ENCODE assay signal across 2 fruit fly cellular contexts in genomic region chr3L:745222-745942, dm6.
TF ChIP-seq lines count a peak whose summit lies in the region.

No protein-coding gene starts in this region.

TF ChIP-seq in whole organism, embryonic, 481 proteins besides CTCF, POLR2A, EP300 and RAD21 (continued from another document and continues in another):
- TF ChIP-seq CG10959 (GFP tag; IDR thresholded peaks at IDR 0.05; lab: Robert Waterston, UW) (peak; percentile 56), H15 (GFP tag; IDR thresholded peaks at IDR 0.05; lab: Robert Waterston, UW) (0 out of 3 replicates have a peak, but pooled peaks have one; percentile 47), fd96Cb (tag; optimal IDR thresholded peaks at IDR 0.05; lab: Kevin White, UChicago) (peak; percentile 40), CG10267 (tag; optimal IDR thresholded peaks at IDR 0.05; lab: Kevin White, UChicago) (peak; percentile 82), GATAe (GFP tag; conservative IDR thresholded peaks at IDR 0.05; lab: Robert Waterston, UW) (no peak), ttk (GFP tag; IDR thresholded peaks at IDR 0.05; lab: Robert Waterston, UW) (no peak), gce (GFP tag; IDR thresholded peaks at IDR 0.05; lab: Robert Waterston, UW) (no peak), CG7271 (tag; optimal IDR thresholded peaks at IDR 0.05; lab: Kevin White, UChicago) (no peak), psq (GFP tag; optimal IDR thresholded peaks at IDR 0.05; lab: Kevin White, UChicago) (no peak), dmrt11E (tag; optimal IDR thresholded peaks at IDR 0.05; lab: Kevin White, UChicago) (peak; percentile 86), BtbVII (GFP tag; optimal IDR thresholded peaks at IDR 0.05; lab: Kevin White, UChicago) (no peak), CG11695 (GFP tag; IDR thresholded peaks at IDR 0.05; lab: Robert Waterston, UW) (0 out of 3 replicates have a peak, but pooled peaks have one; percentile 13), amos (GFP tag; IDR thresholded peaks at IDR 0.05; lab: Robert Waterston, UW; ENCODE audit: partially characterized antibody) (no peak), CG9609 (GFP tag; optimal IDR thresholded peaks at IDR 0.05; lab: Kevin White, UChicago) (no peak), Tbp (GFP tag; optimal IDR thresholded peaks at IDR 0.05; lab: Kevin White, UChicago) (no peak), Gsc (GFP tag; IDR thresholded peaks at IDR 0.05; lab: Robert Waterston, UW) (no peak), aop (GFP tag; IDR thresholded peaks at IDR 0.05; lab: Robert Waterston, UW) (no peak), ash1 (GFP tag; optimal IDR thresholded peaks at IDR 0.05; lab: Kevin White, UChicago) (no peak), CG8388 (GFP tag; optimal IDR thresholded peaks at IDR 0.05; lab: Kevin White, UChicago) (peak; percentile 48), CG14014 (GFP tag; IDR thresholded peaks at IDR 0.05; lab: Robert Waterston, UW) (no peak), prd (optimal IDR thresholded peaks at IDR 0.05; lab: Kevin White, UChicago) (no peak), prd (GFP tag; IDR thresholded peaks at IDR 0.05; lab: Robert Waterston, UW) (peak; percentile 83), sob (GFP tag; IDR thresholded peaks at IDR 0.05; lab: Robert Waterston, UW) (no peak), salm (tag; optimal IDR thresholded peaks at IDR 0.05; lab: Kevin White, UChicago) (no peak), repo (GFP tag; optimal IDR thresholded peaks at IDR 0.05; lab: Kevin White, UChicago) (peak; percentile 38), CG14710 (tag; optimal IDR thresholded peaks at IDR 0.05; lab: Kevin White, UChicago) (peak; percentile 64), CG12155 (GFP tag; optimal IDR thresholded peaks at IDR 0.05; lab: Kevin White, UChicago) (peak; percentile 4), wor (GFP tag; IDR thresholded peaks at IDR 0.05; lab: Robert Waterston, UW) (no peak), row (GFP tag; IDR thresholded peaks at IDR 0.05; lab: Robert Waterston, UW) (peak; percentile 49; the same call in 1 of the 3 replicates), CG31441 (GFP tag; IDR thresholded peaks at IDR 0.05; lab: Robert Waterston, UW) (peak; percentile 67), dimm (GFP tag; IDR thresholded peaks at IDR 0.05; lab: Robert Waterston, UW) (no peak), knrl (GFP tag; IDR thresholded peaks at IDR 0.05; lab: Robert Waterston, UW; ENCODE audit: partially characterized antibody) (no peak), Dp (GFP tag; optimal IDR thresholded peaks at IDR 0.05; lab: Kevin White, UChicago) (no peak), Usf (GFP tag; optimal IDR thresholded peaks at IDR 0.05; lab: Kevin White, UChicago) (no peak), HLH3B (GFP tag; IDR thresholded peaks at IDR 0.05; lab: Robert Waterston, UW) (0 out of 2 replicates have a peak, but pooled peaks have one; percentile 42), CG16813 (GFP tag; IDR thresholded peaks at IDR 0.05; lab: Robert Waterston, UW; ENCODE audit: partially characterized antibody) (no peak), Ets97D (GFP tag; optimal IDR thresholded peaks at IDR 0.05; lab: Kevin White, UChicago) (no peak), eve (GFP tag; optimal IDR thresholded peaks at IDR 0.05; lab: Kevin White, UChicago) (no peak), Scr (GFP tag; IDR thresholded peaks at IDR 0.05; lab: Robert Waterston, UW; ENCODE audit: partially characterized antibody) (no peak), CG1602 (GFP tag; optimal IDR thresholded peaks at IDR 0.05; lab: Kevin White, UChicago) (peak; percentile 33), dmrt99B (tag; optimal IDR thresholded peaks at IDR 0.05; lab: Kevin White, UChicago) (peak; percentile 57), pho (GFP tag; optimal IDR thresholded peaks at IDR 0.05; lab: Kevin White, UChicago) (no peak), CHES-1-like (GFP tag; optimal IDR thresholded peaks at IDR 0.05; lab: Kevin White, UChicago) (no peak), slou (GFP tag; optimal IDR thresholded peaks at IDR 0.05; lab: Kevin White, UChicago) (no peak), Pdp1 (GFP tag; optimal IDR thresholded peaks at IDR 0.05; lab: Kevin White, UChicago) (peak; percentile 10 to 67), grau (tag; optimal IDR thresholded peaks at IDR 0.05; lab: Kevin White, UChicago) (peak; percentile 42), nom (GFP tag; optimal IDR thresholded peaks at IDR 0.05; lab: Kevin White, UChicago) (no peak), CG2199 (GFP tag; IDR thresholded peaks at IDR 0.05; lab: Robert Waterston, UW) (peak; percentile 35; the same call in 1 of the 3 replicates), crp (GFP tag; optimal IDR thresholded peaks at IDR 0.05; lab: Kevin White, UChicago) (no peak), Spps (tag; optimal IDR thresholded peaks at IDR 0.05; lab: Kevin White, UChicago) (peak; percentile 41), tup (GFP tag; optimal IDR thresholded peaks at IDR 0.05; lab: Kevin White, UChicago) (no peak), Sox102F (GFP tag; optimal IDR thresholded peaks at IDR 0.05; lab: Kevin White, UChicago) (peak; percentile 15), Deaf1 (tag; optimal IDR thresholded peaks at IDR 0.05; lab: Kevin White, UChicago) (no peak), nerfin-2 (GFP tag; IDR thresholded peaks at IDR 0.05; lab: Robert Waterston, UW; ENCODE audit: partially characterized antibody) (no peak), lilli (GFP tag; optimal IDR thresholded peaks at IDR 0.05; lab: Kevin White, UChicago) (peak; percentile 40), CG8281 (tag; optimal IDR thresholded peaks at IDR 0.05; lab: Kevin White, UChicago) (no peak), CG32532 (GFP tag; IDR thresholded peaks at IDR 0.05; lab: Robert Waterston, UW) (no peak), pnt (GFP tag; optimal IDR thresholded peaks at IDR 0.05; lab: Kevin White, UChicago) (peak; percentile 27), NFAT (GFP tag; IDR thresholded peaks at IDR 0.05; lab: Robert Waterston, UW) (no peak), jing (GFP tag; optimal IDR thresholded peaks at IDR 0.05; lab: Kevin White, UChicago) (no peak), CG9876 (GFP tag; optimal IDR thresholded peaks at IDR 0.05; lab: Kevin White, UChicago) (no peak), sna (GFP tag; IDR thresholded peaks at IDR 0.05; lab: Robert Waterston, UW; ENCODE audit: partially characterized antibody) (no peak), wek (GFP tag; optimal IDR thresholded peaks at IDR 0.05; lab: Kevin White, UChicago) (no peak), jumu (GFP tag; optimal IDR thresholded peaks at IDR 0.05; lab: Kevin White, UChicago) (peak; percentile 16), Sin3A (optimal IDR thresholded peaks at IDR 0.05; lab: Kevin White, UChicago) (no peak), tll (GFP tag; optimal IDR thresholded peaks at IDR 0.05; lab: Kevin White, UChicago) (peak in 1 of 2 experiments; percentile 36), CG18599 (GFP tag; optimal IDR thresholded peaks at IDR 0.05; lab: Kevin White, UChicago) (no peak)

TF ChIP-seq in whole organism, prepupa, 60 proteins besides CTCF, POLR2A, EP300 and RAD21 (continued from another document):
- TF ChIP-seq CG1621 (tag; optimal IDR thresholded peaks at IDR 0.05; lab: Kevin White, UChicago), result no peak
- no peak for TF ChIP-seq salr (GFP tag; optimal IDR thresholded peaks at IDR 0.05; lab: Kevin White, UChicago)
- TF ChIP-seq pdm3 (GFP tag; optimal IDR thresholded peaks at IDR 0.05; lab: Kevin White, UChicago), result peak; percentile 29
- no peak for TF ChIP-seq Hr38 (GFP tag; optimal IDR thresholded peaks at IDR 0.05; lab: Kevin White, UChicago)
- TF ChIP-seq Gug (GFP tag; IDR thresholded peaks at IDR 0.05; lab: Robert Waterston, UW), result no peak
- TF ChIP-seq lz (GFP tag; optimal IDR thresholded peaks at IDR 0.05; lab: Kevin White, UChicago), result peak; percentile 37
- TF ChIP-seq CG6808 (GFP tag; optimal IDR thresholded peaks at IDR 0.05; lab: Kevin White, UChicago), result no peak
- no peak for TF ChIP-seq ss (GFP tag; optimal IDR thresholded peaks at IDR 0.05; lab: Kevin White, UChicago)
- TF ChIP-seq spab (GFP tag; optimal IDR thresholded peaks at IDR 0.05; lab: Kevin White, UChicago), result peak; percentile 1
- no peak for TF ChIP-seq dac (GFP tag; optimal IDR thresholded peaks at IDR 0.05; lab: Kevin White, UChicago)
- TF ChIP-seq Eip93F (GFP tag; optimal IDR thresholded peaks at IDR 0.05; lab: Kevin White, UChicago), result no peak
- no peak for TF ChIP-seq CG8119 (GFP tag; IDR thresholded peaks at IDR 0.05; lab: Robert Waterston, UW)
- no peak for TF ChIP-seq CG15336 (GFP tag; IDR thresholded peaks at IDR 0.05; lab: Robert Waterston, UW)
- peak; percentile 46 for TF ChIP-seq Smox (GFP tag; optimal IDR thresholded peaks at IDR 0.05; lab: Kevin White, UChicago)
- TF ChIP-seq CG4318 (GFP tag; optimal IDR thresholded peaks at IDR 0.05; lab: Kevin White, UChicago), result no peak
- TF ChIP-seq CG8632 (GFP tag; optimal IDR thresholded peaks at IDR 0.05; lab: Kevin White, UChicago), result peak; percentile 24
- peak; percentile 13 for TF ChIP-seq CG10669 (GFP tag; optimal IDR thresholded peaks at IDR 0.05; lab: Kevin White, UChicago)
- TF ChIP-seq Hr4 (GFP tag; optimal IDR thresholded peaks at IDR 0.05; lab: Kevin White, UChicago), result peak; percentile 3
- TF ChIP-seq CG31627 (GFP tag; optimal IDR thresholded peaks at IDR 0.05; lab: Kevin White, UChicago), result peak; percentile 33
- peak; percentile 55 for TF ChIP-seq Met (GFP tag; optimal IDR thresholded peaks at IDR 0.05; lab: Kevin White, UChicago)
- TF ChIP-seq svp (GFP tag; lab: Kevin White, UChicago), result peak; percentile 81
- no peak for TF ChIP-seq CG9139 (GFP tag; optimal IDR thresholded peaks at IDR 0.05; lab: Kevin White, UChicago)
- no peak for TF ChIP-seq Blimp-1 (GFP tag; optimal IDR thresholded peaks at IDR 0.05; lab: Kevin White, UChicago)
- peak; percentile 52; the same call in 1 of the 3 replicates for TF ChIP-seq CG6163 (GFP tag; IDR thresholded peaks at IDR 0.05; lab: Robert Waterston, UW)
- no peak for TF ChIP-seq fd85E (GFP tag; optimal IDR thresholded peaks at IDR 0.05; lab: Kevin White, UChicago)
- peak; percentile 12 for TF ChIP-seq CG3919 (GFP tag; optimal IDR thresholded peaks at IDR 0.05; lab: Kevin White, UChicago)
- TF ChIP-seq Sox14 (GFP tag; optimal IDR thresholded peaks at IDR 0.05; lab: Kevin White, UChicago), result no peak
- peak; percentile 2 for TF ChIP-seq vri (GFP tag; optimal IDR thresholded peaks at IDR 0.05; lab: Kevin White, UChicago)
- no peak for TF ChIP-seq CG11294 (GFP tag; IDR thresholded peaks at IDR 0.05; lab: Robert Waterston, UW)
- no peak for TF ChIP-seq Lpt (GFP tag; optimal IDR thresholded peaks at IDR 0.05; lab: Kevin White, UChicago)
- peak; percentile 48 for TF ChIP-seq topi (GFP tag; optimal IDR thresholded peaks at IDR 0.05; lab: Kevin White, UChicago)
- TF ChIP-seq CG11762 (GFP tag; optimal IDR thresholded peaks at IDR 0.05; lab: Kevin White, UChicago; ENCODE audit: insufficient read depth), result peak; percentile 10
- peak; percentile 10 for TF ChIP-seq Ets96B (tag; optimal IDR thresholded peaks at IDR 0.05; lab: Kevin White, UChicago)
- no peak for TF ChIP-seq CG16779 (tag; optimal IDR thresholded peaks at IDR 0.05; lab: Kevin White, UChicago)
- no peak for TF ChIP-seq Sox15 (GFP tag; optimal IDR thresholded peaks at IDR 0.05; lab: Kevin White, UChicago)
- peak; percentile 5 for TF ChIP-seq dsx (GFP tag; optimal IDR thresholded peaks at IDR 0.05; lab: Kevin White, UChicago; ENCODE audit: poor library complexity, severe bottlenecking)
